Fruit fly (Drosophila melanogaster): ENCODE results near the gene Eip75B.
A peak's percentile ranks its signal among the peaks of the same experiment; 100 is the strongest.

DNA sequence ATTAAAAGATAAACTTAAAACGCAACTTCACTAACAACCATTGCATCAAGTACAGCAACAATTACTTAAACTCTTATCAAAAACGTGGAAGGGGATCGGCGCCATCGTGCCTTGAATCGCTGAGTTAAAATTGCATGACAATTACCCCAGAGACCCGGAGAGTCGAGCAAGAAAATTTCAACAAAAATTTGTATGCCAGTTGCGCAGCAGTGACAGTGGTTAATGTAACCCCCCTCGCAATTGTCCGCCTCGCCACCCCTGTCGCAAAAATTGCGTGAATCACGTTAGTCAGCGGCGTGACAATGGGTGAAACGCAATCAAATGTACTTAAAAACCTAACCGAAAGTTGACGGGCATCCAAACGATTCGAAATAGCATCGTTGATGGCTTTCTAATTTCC lies 35.2 kb upstream of the Eip75B start:
- TF ChIP-seq br (GFP tag; optimal IDR thresholded peaks at IDR 0.05) = peak; percentile 53
- TF ChIP-seq pan (optimal IDR thresholded peaks at IDR 0.05) = no peak
- TF ChIP-seq Dfd (GFP tag; optimal IDR thresholded peaks at IDR 0.05) = no peak
- no peak for TF ChIP-seq Hr78 (GFP tag; optimal IDR thresholded peaks at IDR 0.05)
- peak; percentile 48 for TF ChIP-seq rgr (GFP tag; optimal IDR thresholded peaks at IDR 0.05)
